Worm (Caenorhabditis elegans): Measurements from ENCODE around the gene mml-1.

Gene mml-1

DNA sequence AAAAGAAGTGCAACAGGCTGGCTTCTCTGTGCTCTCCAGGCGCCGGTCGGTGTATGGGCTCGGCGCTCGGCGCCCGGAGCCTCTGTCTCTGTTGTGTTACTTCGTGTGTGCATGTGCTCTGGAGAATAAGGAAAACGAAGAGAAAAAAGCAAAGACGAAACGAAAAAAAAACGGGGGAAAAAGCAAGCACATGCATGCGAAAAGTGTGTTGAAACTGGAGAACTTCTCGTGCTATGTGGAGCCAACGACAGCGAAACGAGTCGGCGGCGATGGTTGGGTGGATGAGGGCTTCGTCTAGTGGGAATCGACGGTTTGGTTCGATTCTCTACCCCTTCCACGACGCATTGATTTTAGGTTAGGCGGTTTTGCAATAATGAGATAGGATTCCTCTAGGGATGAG lies 12.8 kb upstream of the mml-1 start (continued):
- TF ChIP-seq nhr-80 (tag; optimal IDR thresholded peaks at IDR 0.05): peak; percentile 77
- TF ChIP-seq die-1 (tag; optimal IDR thresholded peaks at IDR 0.05): peak; percentile 35
- TF ChIP-seq ceh-100 (GFP tag; IDR thresholded peaks at IDR 0.05): no peak
- no peak for TF ChIP-seq aptf-2 (GFP tag; conservative IDR thresholded peaks at IDR 0.05)
- TF ChIP-seq F33H1.4 (GFP tag; IDR thresholded peaks at IDR 0.05): 0 out of 2 replicates have a peak, but pooled peaks have one; percentile 10
- no peak for TF ChIP-seq hsf-1 (GFP tag; IDR thresholded peaks at IDR 0.05)
- peak; percentile 2 for TF ChIP-seq nhr-90 (tag; optimal IDR thresholded peaks at IDR 0.05)
- TF ChIP-seq madf-3 (GFP tag; IDR thresholded peaks at IDR 0.05): no peak
- no peak for TF ChIP-seq F57C9.4 (tag; optimal IDR thresholded peaks at IDR 0.05)
- no peak for TF ChIP-seq ztf-6 (GFP tag; IDR thresholded peaks at IDR 0.05)
- TF ChIP-seq lin-26 (GFP tag; IDR thresholded peaks at IDR 0.05): 0 out of 2 replicates have a peak, but pooled peaks have one; percentile 36
- TF ChIP-seq F22D6.2 (tag; optimal IDR thresholded peaks at IDR 0.05): peak; percentile 44
- TF ChIP-seq ztf-28 (GFP tag; IDR thresholded peaks at IDR 0.05): no peak
- no peak for TF ChIP-seq unc-130 (GFP tag; optimal IDR thresholded peaks at IDR 0.05)
- peak; percentile 64 for TF ChIP-seq lin-40 (tag; optimal IDR thresholded peaks at IDR 0.05)
- TF ChIP-seq ceh-91 (GFP tag; IDR thresholded peaks at IDR 0.05): no peak
- peak; percentile 16 for TF ChIP-seq gei-17 (GFP tag; optimal IDR thresholded peaks at IDR 0.05)
- TF ChIP-seq cebp-1 (GFP tag; IDR thresholded peaks at IDR 0.05): no peak
- peak; percentile 81 for TF ChIP-seq cebp-1 (tag; optimal IDR thresholded peaks at IDR 0.05)
- peak; percentile 68; the same call in 1 of the 2 replicates for TF ChIP-seq Y56A3A.18 (GFP tag; IDR thresholded peaks at IDR 0.05)
- TF ChIP-seq tbp1 (GFP tag; optimal IDR thresholded peaks at IDR 0.05): peak; percentile 100
- TF ChIP-seq ceh-58 (GFP tag; IDR thresholded peaks at IDR 0.05): no peak

DNA sequence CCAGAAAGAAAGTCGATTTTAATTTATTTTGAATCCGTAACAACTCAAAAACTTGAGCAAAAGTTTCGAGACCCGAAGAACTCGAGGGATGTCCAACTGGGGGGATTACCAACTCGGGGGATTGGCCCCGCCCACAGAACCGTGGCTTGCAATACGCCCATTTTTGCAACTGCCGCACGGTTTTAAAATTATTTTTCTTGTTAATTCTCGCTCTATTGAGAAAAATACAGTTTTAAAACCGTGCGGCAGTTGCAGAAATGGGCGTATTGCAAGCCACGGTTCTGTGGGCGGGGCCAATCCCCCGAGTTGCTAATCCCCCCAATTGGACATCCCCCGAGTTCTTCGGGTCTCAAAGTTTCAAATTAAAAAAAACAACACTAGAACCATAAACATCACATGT lies 12.0 kb upstream of the mml-1 start:
- TF ChIP-seq tbp1 (GFP tag; optimal IDR thresholded peaks at IDR 0.05) (peak; percentile 37), mcd-1 (GFP tag; IDR thresholded peaks at IDR 0.05) (peak; percentile 64), ceh-100 (GFP tag; IDR thresholded peaks at IDR 0.05) (0 out of 2 replicates have a peak, but pooled peaks have one; percentile 23)

- TF ChIP-seq efl-1 (GFP tag; optimal IDR thresholded peaks at IDR 0.05): no peak
- TF ChIP-seq xnd-1 (tag; optimal IDR thresholded peaks at IDR 0.05): no peak
- TF ChIP-seq lin-40 (tag; optimal IDR thresholded peaks at IDR 0.05): no peak
- TF ChIP-seq gei-17 (GFP tag; optimal IDR thresholded peaks at IDR 0.05): no peak
- TF ChIP-seq sdz-38 (tag; optimal IDR thresholded peaks at IDR 0.05): no peak
- TF ChIP-seq mxl-1 (tag; optimal IDR thresholded peaks at IDR 0.05): no peak
- no peak for TF ChIP-seq nhr-179 (tag; optimal IDR thresholded peaks at IDR 0.05)
Measured at ce11 chrIII:7385929-7386328, 11.4 kb upstream of the mml-1 start, which contains the start of gene trd-1. trd-1 (plus strand) TSS chrIII:7386229.

DNA sequence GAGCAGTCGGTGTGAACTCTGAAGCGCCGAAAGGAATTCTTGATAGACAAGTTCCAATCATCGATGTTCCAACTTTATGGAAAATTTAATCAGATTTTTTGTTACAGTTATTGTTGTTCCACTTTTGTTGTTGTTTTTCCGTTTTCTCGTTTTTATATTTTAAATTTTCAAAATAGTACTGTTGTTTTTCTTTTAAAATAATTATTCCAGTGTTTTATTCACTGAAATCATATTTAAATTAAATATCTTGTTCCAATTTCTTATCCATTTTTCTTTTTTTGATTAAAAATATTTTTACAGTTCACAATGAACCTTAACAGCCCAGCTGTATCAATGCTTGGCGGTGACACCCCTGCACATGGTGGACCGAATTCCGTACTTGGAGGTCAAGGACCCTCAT lies 9.2 kb upstream of the mml-1 start, which contains the start of gene tbp-1:
tbp-1 (plus strand) TSS at position 301 of the 400 bp plus-strand sequence.
- TF ChIP-seq tbp1 (GFP tag; optimal IDR thresholded peaks at IDR 0.05) (peak; percentile 58), F49E8.2 (tag; optimal IDR thresholded peaks at IDR 0.05; ENCODE audit: insufficient read depth) (no peak), let-526 (GFP tag; IDR thresholded peaks at IDR 0.05) (no peak)

DNA sequence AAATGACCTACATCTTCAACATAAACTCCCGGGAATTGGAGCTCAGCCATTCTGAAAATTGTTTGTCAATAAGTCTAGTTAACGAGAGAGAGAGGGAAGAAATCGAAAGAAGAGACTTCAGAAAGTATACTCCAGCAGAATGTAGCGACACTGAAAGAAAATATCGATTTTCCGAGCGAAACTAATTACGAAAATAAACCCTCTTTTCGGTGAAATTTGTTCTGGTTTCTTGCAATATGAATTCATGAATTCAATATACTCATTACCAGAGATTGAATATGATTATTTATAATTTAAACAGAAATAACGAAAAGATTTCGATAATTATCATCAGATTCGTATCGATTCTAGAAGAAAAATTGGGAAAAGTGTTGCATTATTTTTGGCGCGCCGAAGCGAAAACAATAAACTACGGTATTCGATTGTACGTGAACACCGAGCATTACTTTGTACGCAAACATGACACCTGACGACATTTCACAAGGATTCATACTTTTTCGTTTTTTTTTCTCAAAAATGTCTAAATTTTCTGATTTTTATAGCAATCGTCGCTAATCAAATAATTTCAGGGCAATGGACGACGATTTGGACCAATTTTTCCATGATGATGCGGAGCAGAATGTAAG lies 7.1 kb upstream of the mml-1 start, which contains the start of the genes hmg-4 and T20B12.3:
hmg-4 (minus strand) TSS at position 51 of the 626 bp plus-strand sequence.
T20B12.3 (plus strand) TSS at position 570 of the 626 bp plus-strand sequence.
- no peak for TF ChIP-seq ceh-100 (GFP tag; IDR thresholded peaks at IDR 0.05)
- TF ChIP-seq chd-7 (tag; optimal IDR thresholded peaks at IDR 0.05): no peak
- peak; percentile 22 for TF ChIP-seq lin-54 (GFP tag; optimal IDR thresholded peaks at IDR 0.05)
- peak; percentile 70 for TF ChIP-seq dpl-1 (GFP tag; optimal IDR thresholded peaks at IDR 0.05)
- TF ChIP-seq let-607 (tag; optimal IDR thresholded peaks at IDR 0.05): no peak
- TF ChIP-seq rcor-1 (GFP tag; IDR thresholded peaks at IDR 0.05): peak; percentile 8; the same call in 1 of the 2 replicates
- TF ChIP-seq mcd-1 (GFP tag; IDR thresholded peaks at IDR 0.05): no peak
- no peak for TF ChIP-seq die-1 (tag; optimal IDR thresholded peaks at IDR 0.05)
- TF ChIP-seq ekl-4 (GFP tag; IDR thresholded peaks at IDR 0.05): no peak
- TF ChIP-seq lir-1 (GFP tag; conservative IDR thresholded peaks at IDR 0.05): no peak
- TF ChIP-seq F22D6.2 (tag; optimal IDR thresholded peaks at IDR 0.05): no peak
- TF ChIP-seq snpc-4 (GFP tag; optimal IDR thresholded peaks at IDR 0.05): no peak
- TF ChIP-seq snpc-4 (tag; optimal IDR thresholded peaks at IDR 0.05): no peak
- no peak for TF ChIP-seq pbrm-1 (GFP tag; IDR thresholded peaks at IDR 0.05)
- no peak for TF ChIP-seq repo-1 (tag; optimal IDR thresholded peaks at IDR 0.05)
- no peak for TF ChIP-seq T26A5.8 (tag; optimal IDR thresholded peaks at IDR 0.05)
